Fruit fly (Drosophila melanogaster) whole organism, embryonic: Measurements from ENCODE around the gene gb.

Experiments used
- Aef1 ChIP-seq: fragments of 200-800 bp; sonication (Bioruptor generic); IDR thresholded peaks from 3 replicates; pipeline ENCODE4 v1.3.6; 2022; ENCODE audit warnings: missing biosample characterization, missing genetic modification characterization
- Bdp1 ChIP-seq: fragments of 200-800 bp; sonication (Bioruptor generic); optimal IDR thresholded peaks from 3 replicates; lab custom pipeline; 2016; ENCODE audit warnings: missing biosample characterization, missing genetic modification characterization
- Blimp-1 ChIP-seq: fragments of 200-800 bp; sonication (Bioruptor generic); optimal IDR thresholded peaks from 3 replicates; lab custom pipeline; 2018; ENCODE audit warnings: missing biosample characterization, missing genetic modification characterization, mild to moderate bottlenecking, moderate library complexity, missing genetic modification reagents
- CG10565 ChIP-seq: fragments of 200-800 bp; sonication (Bioruptor generic); optimal IDR thresholded peaks from 3 replicates; lab custom pipeline; 2016; ENCODE audit warnings: missing biosample characterization, mild to moderate bottlenecking, missing genetic modification characterization
- CG10979 ChIP-seq: fragments of 200-800 bp; sonication (Bioruptor generic); optimal IDR thresholded peaks from 2 replicates; lab custom pipeline; 2018; ENCODE audit warnings: missing biosample characterization, mild to moderate bottlenecking, missing genetic modification characterization, moderate library complexity
- CG12659 ChIP-seq: fragments of 200-800 bp; sonication (Bioruptor generic); optimal IDR thresholded peaks from 3 replicates; lab custom pipeline; 2017; ENCODE audit warnings: mild to moderate bottlenecking, missing biosample characterization, missing genetic modification reagents, missing genetic modification characterization
- CG12942 ChIP-seq: fragments of 200-800 bp; sonication (Bioruptor generic); optimal IDR thresholded peaks from 3 replicates; lab custom pipeline; 2016; ENCODE audit warnings: missing biosample characterization, missing genetic modification characterization
- CG13894 ChIP-seq: fragments of 200-800 bp; sonication (Bioruptor generic); optimal IDR thresholded peaks from 3 replicates; lab custom pipeline; 2018; ENCODE audit warnings: missing biosample characterization, mild to moderate bottlenecking, missing genetic modification characterization, moderate library complexity
- CG14441 ChIP-seq: fragments of 200-800 bp; sonication (Bioruptor generic); IDR thresholded peaks from 2 replicates; pipeline ENCODE4 v1.3.6; 2022; ENCODE audit warnings: missing biosample characterization, missing genetic modification characterization
- CG14965 ChIP-seq: fragments of 200-800 bp; sonication (Bioruptor generic); optimal IDR thresholded peaks from 2 replicates; lab custom pipeline; 2016; ENCODE audit warnings: missing biosample characterization, missing genetic modification characterization, borderline replicate concordance
- CG1647 ChIP-seq: fragments of 200-800 bp; sonication (Bioruptor generic); optimal IDR thresholded peaks from 3 replicates; lab custom pipeline; 2016; ENCODE audit warnings: missing biosample characterization, missing genetic modification characterization
- CG17328 ChIP-seq: fragments of 200-800 bp; sonication (Bioruptor generic); IDR thresholded peaks from 2 replicates; pipeline ENCODE4 v1.3.6; 2022; ENCODE audit warnings: missing biosample characterization, missing genetic modification characterization
- CG17361 ChIP-seq: fragments of 200-800 bp; sonication (Bioruptor generic); IDR thresholded peaks from 3 replicates; pipeline ENCODE4 v1.3.6; 2022; ENCODE audit warnings: missing biosample characterization, missing genetic modification characterization
- CG2116 ChIP-seq: fragments of 200-800 bp; sonication (Bioruptor generic); optimal IDR thresholded peaks from 3 replicates; lab custom pipeline; 2018; ENCODE audit warnings: missing biosample characterization, mild to moderate bottlenecking, missing genetic modification characterization
- CG2199 ChIP-seq: fragments of 200-800 bp; sonication (Bioruptor generic); IDR thresholded peaks from 3 replicates; pipeline ENCODE4 v1.3.6; 2022; ENCODE audit warnings: missing biosample characterization, missing genetic modification characterization
- CG3065 ChIP-seq: fragments of 200-800 bp; sonication (Bioruptor generic); optimal IDR thresholded peaks from 2 replicates; lab custom pipeline; 2016; ENCODE audit warnings: missing biosample characterization, missing genetic modification characterization
- CG32772 ChIP-seq: fragments of 200-800 bp; sonication (Bioruptor generic); IDR thresholded peaks from 2 replicates; pipeline ENCODE4 v1.3.6; 2022; ENCODE audit warnings: missing biosample characterization, missing genetic modification characterization
- CG33213 ChIP-seq: fragments of 200-800 bp; sonication (Bioruptor generic); optimal IDR thresholded peaks from 3 replicates; lab custom pipeline; 2016; ENCODE audit warnings: missing biosample characterization, missing genetic modification characterization
- CG6683 ChIP-seq: fragments of 200-800 bp; sonication (Bioruptor generic); optimal IDR thresholded peaks from 2 replicates; lab custom pipeline; 2017; ENCODE audit warnings: missing biosample characterization, mild to moderate bottlenecking, missing genetic modification characterization, missing genetic modification reagents
- CG7372 ChIP-seq: fragments of 200-800 bp; sonication (Bioruptor generic); IDR thresholded peaks from 2 replicates; pipeline ENCODE4 v1.3.6; 2022; ENCODE audit warnings: missing biosample characterization, missing genetic modification characterization
- CG7839 ChIP-seq: fragments of 200-800 bp; sonication (Bioruptor generic); optimal IDR thresholded peaks from 3 replicates; lab custom pipeline; 2018; ENCODE audit warnings: missing biosample characterization, mild to moderate bottlenecking, missing genetic modification characterization, moderate library complexity
- CG8281 ChIP-seq: fragments of 200-800 bp; sonication (Bioruptor generic); optimal IDR thresholded peaks from 2 replicates; lab custom pipeline; 2018; ENCODE audit warnings: missing biosample characterization, mild to moderate bottlenecking, missing genetic modification characterization, moderate library complexity
- CG8944 ChIP-seq: fragments of 200-800 bp; sonication (Bioruptor generic); optimal IDR thresholded peaks from 3 replicates; lab custom pipeline; 2016; ENCODE audit warnings: missing biosample characterization, missing genetic modification characterization
- CG9932 ChIP-seq: fragments of 200-800 bp; sonication (Bioruptor generic); IDR thresholded peaks from 2 replicates; pipeline ENCODE4 v1.3.6; 2022; ENCODE audit warnings: missing biosample characterization, missing genetic modification characterization
- Drgx ChIP-seq: fragments of 200-800 bp; sonication (Bioruptor generic); IDR thresholded peaks from 2 replicates; pipeline ENCODE4 v1.3.6; 2022; ENCODE audit warnings: missing biosample characterization, missing genetic modification characterization
- H2.0 ChIP-seq: fragments of 200-800 bp; sonication (Bioruptor generic); IDR thresholded peaks from 2 replicates; pipeline ENCODE4 v1.3.6; 2022; ENCODE audit warnings: missing biosample characterization, missing genetic modification characterization
- MESR4 ChIP-seq: fragments of 200-800 bp; sonication (Bioruptor generic); optimal IDR thresholded peaks from 2 replicates; lab custom pipeline; 2018; ENCODE audit warnings: missing biosample characterization, mild to moderate bottlenecking, missing genetic modification characterization, moderate library complexity
- amos ChIP-seq: fragments of 200-800 bp; sonication (Bioruptor generic); IDR thresholded peaks from 2 replicates; pipeline ENCODE4 v1.3.6; 2022; ENCODE audit warnings: missing biosample characterization, missing genetic modification characterization; ENCODE audit not compliant: partially characterized antibody
- ci ChIP-seq: fragments of 200-800 bp; sonication (Bioruptor generic); IDR thresholded peaks from 3 replicates; pipeline ENCODE4 v1.3.6; 2022; ENCODE audit warnings: missing biosample characterization, missing genetic modification characterization
- exex ChIP-seq: fragments of 200-800 bp; sonication (Bioruptor generic); optimal IDR thresholded peaks from 4 replicates; lab custom pipeline; 2018; ENCODE audit warnings: missing biosample characterization, mild to moderate bottlenecking, missing genetic modification characterization, moderate library complexity
- eyg ChIP-seq: fragments of 200-800 bp; sonication (Bioruptor generic); optimal IDR thresholded peaks from 3 replicates; lab custom pipeline; 2016; ENCODE audit warnings: missing biosample characterization, missing genetic modification characterization
- grau ChIP-seq: fragments of 200-800 bp; optimal IDR thresholded peaks from 3 replicates; lab custom pipeline; 2019; ENCODE audit warnings: missing biosample characterization, mild to moderate bottlenecking, missing genetic modification characterization, moderate library complexity
- hth ChIP-seq: fragments of >200 bp; optimal IDR thresholded peaks from 2 replicates; lab custom pipeline; 2017; ENCODE audit warnings: inconsistent platforms
- ind ChIP-seq: fragments of 200-800 bp; sonication (Bioruptor generic); optimal IDR thresholded peaks from 3 replicates; lab custom pipeline; 2016; ENCODE audit warnings: missing biosample characterization, missing genetic modification characterization
- ken ChIP-seq: fragments of 200-800 bp; sonication (Bioruptor generic); IDR thresholded peaks from 3 replicates; pipeline ENCODE4 v1.3.6; 2022; ENCODE audit warnings: missing biosample characterization, missing genetic modification characterization
- prd ChIP-seq, 3 experiments: fragments of >200 bp in 2 of 3; fragments of 200-800 bp in 1 of 3; sonication (Bioruptor generic) in 1 of 3; optimal IDR thresholded peaks in 2 of 3; IDR thresholded peaks in 1 of 3; 2 replicates in 2 of 3; 3 replicates in 1 of 3; pipeline versions ENCODE4 v1.3.6 to Lab custom; 2017 to 2022; ENCODE audit warnings: missing biosample characterization in 1 of 3, missing genetic modification characterization in 1 of 3
- row ChIP-seq: fragments of 200-800 bp; sonication (Bioruptor generic); IDR thresholded peaks from 3 replicates; pipeline ENCODE4 v1.3.6; 2022; ENCODE audit warnings: missing biosample characterization, missing genetic modification characterization
- sens ChIP-seq: fragments of 200-800 bp; sonication (Bioruptor generic); peaks from one replicate; lab custom pipeline; 2016; ENCODE audit warnings: missing biosample characterization, missing genetic modification characterization
- so ChIP-seq: fragments of 200-800 bp; sonication (Bioruptor generic); IDR thresholded peaks from 3 replicates; pipeline ENCODE4 v1.3.6; 2022; ENCODE audit warnings: missing biosample characterization, missing genetic modification characterization
- sr ChIP-seq: fragments of 200-800 bp; sonication (Bioruptor generic); IDR thresholded peaks from 3 replicates; pipeline ENCODE4 v1.3.6; 2022; ENCODE audit warnings: missing biosample characterization, missing genetic modification characterization
- tll ChIP-seq, 2 experiments: fragments of 200-800 bp in 1 of 2; fragments of >200 bp in 1 of 2; sonication (Bioruptor generic) in 1 of 2; optimal IDR thresholded peaks; 2 replicates each; lab custom pipeline; 2017 to 2019; ENCODE audit warnings: missing biosample characterization in 2 of 2, missing genetic modification characterization in 2 of 2, mild to moderate bottlenecking in 1 of 2, moderate library complexity in 1 of 2
- trem ChIP-seq: fragments of 200-800 bp; optimal IDR thresholded peaks from 3 replicates; lab custom pipeline; 2019; ENCODE audit warnings: missing biosample characterization, mild to moderate bottlenecking, missing genetic modification characterization, moderate library complexity
- unpg ChIP-seq: fragments of 200-800 bp; sonication (Bioruptor generic); optimal IDR thresholded peaks from 3 replicates; lab custom pipeline; 2018; ENCODE audit warnings: missing biosample characterization, mild to moderate bottlenecking, missing genetic modification characterization, moderate library complexity
- usp ChIP-seq: fragments of >200 bp; optimal IDR thresholded peaks from 2 replicates; lab custom pipeline; 2017; ENCODE audit warnings: missing biosample characterization, missing genetic modification characterization
- yki ChIP-seq: fragments of >200 bp; optimal IDR thresholded peaks from 3 replicates; lab custom pipeline; 2018

gb gene

DNA sequence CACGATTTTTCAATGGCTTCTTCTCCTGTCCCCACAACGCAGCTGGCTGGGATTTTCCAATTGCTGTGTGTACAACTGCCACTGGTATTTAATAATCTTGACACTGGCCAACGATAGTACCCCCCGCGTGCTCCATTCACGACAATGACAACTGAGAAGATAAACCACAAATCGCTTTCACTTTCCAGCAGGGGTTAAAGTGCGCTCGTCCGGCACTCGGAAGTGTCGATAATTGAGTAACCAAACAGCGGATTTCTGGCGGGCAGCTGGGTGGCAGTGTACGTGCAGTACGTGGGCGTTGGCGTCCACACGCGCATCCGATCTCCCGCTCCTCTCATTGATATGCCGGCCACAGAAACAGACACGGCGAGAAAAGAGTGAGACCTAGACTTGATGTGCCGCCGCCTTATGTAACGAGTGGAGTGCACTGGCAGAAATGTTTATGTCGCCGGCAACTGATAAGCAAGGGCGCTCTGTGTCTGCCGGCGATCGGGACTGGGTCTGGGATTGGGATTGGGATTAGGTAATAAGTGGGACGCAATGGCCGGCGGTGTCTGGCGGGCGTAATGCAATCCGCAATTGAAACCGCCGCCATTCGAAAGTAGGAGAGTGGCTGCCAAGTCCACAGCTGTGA is 22.8 kb upstream of the gb start (continued):
- TF ChIP-seq tll (GFP tag; optimal IDR thresholded peaks at IDR 0.05; lab: Kevin White, UChicago), result no peak
- no peak for TF ChIP-seq sens (GFP tag; lab: Kevin White, UChicago)
- TF ChIP-seq CG17361, result no peak
- no peak for TF ChIP-seq CG7372 (GFP tag; lab: Robert Waterston, UW)
- TF ChIP-seq CG10565 (GFP tag; lab: Kevin White, UChicago), result no peak
- TF ChIP-seq CG14441, result no peak
- no peak for TF ChIP-seq prd (optimal IDR thresholded peaks at IDR 0.05; lab: Kevin White, UChicago)
- no peak for TF ChIP-seq prd (GFP tag; IDR thresholded peaks at IDR 0.05; lab: Robert Waterston, UW)
- TF ChIP-seq ken (GFP tag; lab: Robert Waterston, UW), result 0 out of 3 replicates have a peak, but pooled peaks have one; percentile 15
- 0 out of 3 replicates have a peak, but pooled peaks have one; percentile 16 for TF ChIP-seq CG2199 (GFP tag; lab: Robert Waterston, UW)
- no peak for TF ChIP-seq amos
- no peak for TF ChIP-seq hth
- TF ChIP-seq CG2116 (GFP tag; lab: Kevin White, UChicago), result no peak
- no peak for TF ChIP-seq trem (tag; lab: Kevin White, UChicago)
- TF ChIP-seq CG12942, result no peak
- TF ChIP-seq Aef1 (GFP tag; lab: Robert Waterston, UW), result no peak
- no peak for TF ChIP-seq CG13894
- peak; percentile 70 for TF ChIP-seq sr (GFP tag; lab: Robert Waterston, UW)
- TF ChIP-seq yki (lab: Kevin White, UChicago), result no peak
- TF ChIP-seq exex (tag; lab: Kevin White, UChicago), result no peak
- TF ChIP-seq ind, result no peak
- TF ChIP-seq CG32772 (GFP tag; lab: Robert Waterston, UW), result no peak
- TF ChIP-seq Blimp-1 (GFP tag; lab: Kevin White, UChicago), result peak; percentile 65
- TF ChIP-seq CG3065 (GFP tag; lab: Kevin White, UChicago), result no peak
- no peak for TF ChIP-seq usp (GFP tag; lab: Kevin White, UChicago)
- TF ChIP-seq grau (tag; lab: Kevin White, UChicago), result no peak
- no peak for TF ChIP-seq CG14965 (GFP tag; lab: Kevin White, UChicago)
- TF ChIP-seq CG17328 (GFP tag; lab: Robert Waterston, UW), result no peak
- no peak for TF ChIP-seq Bdp1 (GFP tag; lab: Kevin White, UChicago)
- TF ChIP-seq CG6683, result no peak
- no peak for TF ChIP-seq MESR4 (GFP tag; lab: Kevin White, UChicago)
- no peak for TF ChIP-seq CG9932 (GFP tag; lab: Robert Waterston, UW)
- TF ChIP-seq ci, result 0 out of 3 replicates have a peak, but pooled peaks have one; percentile 15
- no peak for TF ChIP-seq H2.0 (GFP tag; lab: Robert Waterston, UW)
- TF ChIP-seq row, result no peak
- no peak for TF ChIP-seq CG8281 (tag; lab: Kevin White, UChicago)
- TF ChIP-seq CG8944 (GFP tag; lab: Kevin White, UChicago), result no peak
- no peak for TF ChIP-seq CG7839 (tag; lab: Kevin White, UChicago)
- TF ChIP-seq CG1647 (GFP tag; lab: Kevin White, UChicago), result no peak
- TF ChIP-seq CG12659 (GFP tag; lab: Kevin White, UChicago), result no peak
- no peak for TF ChIP-seq unpg (GFP tag; lab: Kevin White, UChicago)
- no peak for TF ChIP-seq CG33213 (GFP tag; lab: Kevin White, UChicago)
- TF ChIP-seq CG10979 (tag; lab: Kevin White, UChicago), result no peak
- no peak for TF ChIP-seq Drgx (GFP tag; lab: Robert Waterston, UW)
- no peak for TF ChIP-seq eyg (GFP tag; lab: Kevin White, UChicago)
- no peak for TF ChIP-seq so (GFP tag; lab: Robert Waterston, UW)
